Fruit fly (Drosophila melanogaster) whole organism, embryonic: ENCODE results near the gene CG14947.

Source experiments
- Atf-2 ChIP-seq: fragments of 200-800 bp; sonication (Bioruptor generic); optimal IDR thresholded peaks from 2 replicates; lab custom pipeline; 2016; ENCODE audit warnings: missing biosample characterization, missing genetic modification characterization
- Atf6 ChIP-seq: fragments of 200-800 bp; sonication (Bioruptor generic); IDR thresholded peaks from 2 replicates; pipeline ENCODE4 v1.3.6; 2022; ENCODE audit warnings: missing biosample characterization, missing genetic modification characterization
- BtbVII ChIP-seq: fragments of 200-800 bp; sonication (Bioruptor generic); optimal IDR thresholded peaks from 3 replicates; lab custom pipeline; 2017; ENCODE audit warnings: missing biosample characterization, mild to moderate bottlenecking, missing genetic modification characterization
- CG10321 ChIP-seq: fragments of 200-800 bp; sonication (Bioruptor generic); IDR thresholded peaks from 2 replicates; pipeline ENCODE4 v1.3.6; 2022; ENCODE audit warnings: missing biosample characterization, missing genetic modification characterization
- CG18764 ChIP-seq: fragments of 200-800 bp; sonication (Bioruptor generic); optimal IDR thresholded peaks from 3 replicates; lab custom pipeline; 2016; ENCODE audit warnings: missing biosample characterization, missing genetic modification characterization
- CG2199 ChIP-seq: fragments of 200-800 bp; sonication (Bioruptor generic); IDR thresholded peaks from 3 replicates; pipeline ENCODE4 v1.3.6; 2022; ENCODE audit warnings: missing biosample characterization, missing genetic modification characterization
- CG2889 ChIP-seq: fragments of 200-800 bp; sonication (Bioruptor generic); IDR thresholded peaks from 3 replicates; pipeline ENCODE4 v1.3.6; 2022; ENCODE audit warnings: missing biosample characterization, missing genetic modification characterization
- CG3726 ChIP-seq: fragments of 200-800 bp; sonication (Bioruptor generic); IDR thresholded peaks from 3 replicates; pipeline ENCODE4, ENCODE4 v1.3.6; 2022; ENCODE audit warnings: missing biosample characterization, missing genetic modification characterization
- CG4282 ChIP-seq: fragments of 200-800 bp; sonication (Bioruptor generic); optimal IDR thresholded peaks from 2 replicates; lab custom pipeline; 2016; ENCODE audit warnings: missing biosample characterization, missing genetic modification characterization
- CG4617 ChIP-seq: fragments of 200-800 bp; sonication (Bioruptor generic); optimal IDR thresholded peaks from 3 replicates; lab custom pipeline; 2016; ENCODE audit warnings: missing biosample characterization, missing genetic modification characterization, borderline replicate concordance
- CG4854 ChIP-seq: fragments of 200-800 bp; sonication (Bioruptor generic); optimal IDR thresholded peaks from 2 replicates; lab custom pipeline; 2016; ENCODE audit warnings: missing biosample characterization, missing genetic modification characterization, inconsistent platforms
- CG6175 ChIP-seq: fragments of 200-800 bp; sonication (Bioruptor generic); IDR thresholded peaks from 3 replicates; pipeline ENCODE4 v1.3.6; 2022; ENCODE audit warnings: missing biosample characterization, missing genetic modification characterization
- CG7839 ChIP-seq: fragments of 200-800 bp; sonication (Bioruptor generic); optimal IDR thresholded peaks from 3 replicates; lab custom pipeline; 2018; ENCODE audit warnings: missing biosample characterization, mild to moderate bottlenecking, missing genetic modification characterization, moderate library complexity
- CG8089 ChIP-seq: fragments of 200-800 bp; sonication (Bioruptor generic); optimal IDR thresholded peaks from 3 replicates; lab custom pipeline; 2016; ENCODE audit warnings: missing biosample characterization, missing genetic modification characterization
- CG9727 ChIP-seq: fragments of 200-800 bp; sonication (Bioruptor generic); optimal IDR thresholded peaks from 3 replicates; lab custom pipeline; 2017; ENCODE audit warnings: missing biosample characterization, mild to moderate bottlenecking, missing genetic modification characterization
- D19B ChIP-seq: fragments of 200-800 bp; sonication (Bioruptor generic); optimal IDR thresholded peaks from 2 replicates; lab custom pipeline; 2017; ENCODE audit warnings: missing biosample characterization, mild to moderate bottlenecking, missing genetic modification characterization
- Ets65A ChIP-seq: fragments of 200-800 bp; sonication (Bioruptor generic); peaks from one replicate; lab custom pipeline; 2016; ENCODE audit warnings: missing biosample characterization, missing genetic modification characterization
- Ets97D ChIP-seq: fragments of 200-800 bp; sonication (Bioruptor generic); optimal IDR thresholded peaks from 3 replicates; lab custom pipeline; 2016; ENCODE audit warnings: missing biosample characterization, missing genetic modification characterization
- Gug ChIP-seq: fragments of 200-800 bp; sonication (Bioruptor generic); IDR thresholded peaks from 4 replicates; pipeline ENCODE4 v1.3.6; 2022; ENCODE audit warnings: missing biosample characterization, missing genetic modification characterization
- HmgZ ChIP-seq: fragments of 200-800 bp; sonication (Bioruptor generic); optimal IDR thresholded peaks from 2 replicates; lab custom pipeline; 2018; ENCODE audit warnings: missing biosample characterization, mild to moderate bottlenecking, missing genetic modification characterization
- Hmr ChIP-seq: fragments of 200-800 bp; sonication (Bioruptor generic); optimal IDR thresholded peaks from 3 replicates; lab custom pipeline; 2017; ENCODE audit warnings: mild to moderate bottlenecking, missing biosample characterization, missing genetic modification reagents, missing genetic modification characterization
- Lim3 ChIP-seq: fragments of 200-800 bp; sonication (Bioruptor generic); IDR thresholded peaks from 2 replicates; pipeline ENCODE4 v1.3.6; 2022; ENCODE audit warnings: missing biosample characterization, missing genetic modification characterization
- Max ChIP-seq: fragments of 200-800 bp; sonication (Bioruptor generic); optimal IDR thresholded peaks from 2 replicates; lab custom pipeline; 2016; ENCODE audit warnings: missing biosample characterization, mild to moderate bottlenecking, missing genetic modification characterization
- Ptx1 ChIP-seq: fragments of 200-800 bp; sonication (Bioruptor generic); IDR thresholded peaks from 2 replicates; pipeline ENCODE4 v1.3.6; 2022; ENCODE audit warnings: missing biosample characterization, missing genetic modification characterization
- Sry-δ ChIP-seq: fragments of 200-800 bp; sonication (Bioruptor generic); optimal IDR thresholded peaks from 2 replicates; lab custom pipeline; 2016; ENCODE audit warnings: missing biosample characterization, missing genetic modification characterization
- Usf ChIP-seq: fragments of 200-800 bp; sonication (Bioruptor generic); optimal IDR thresholded peaks from 2 replicates; lab custom pipeline; 2017; ENCODE audit warnings: missing genotype, missing biosample characterization, missing genetic modification characterization
- aop ChIP-seq: fragments of 200-800 bp; sonication (Bioruptor generic); IDR thresholded peaks from 2 replicates; pipeline ENCODE4 v1.3.6; 2022; ENCODE audit warnings: missing biosample characterization, missing genetic modification characterization
- crp ChIP-seq, 2 experiments: fragments of 200-800 bp; sonication (Bioruptor generic); optimal IDR thresholded peaks; 2 replicates in 1 of 2; 3 replicates in 1 of 2; lab custom pipeline; 2017; ENCODE audit warnings: missing biosample characterization in 2 of 2, missing genetic modification characterization in 2 of 2, mild to moderate bottlenecking in 1 of 2, moderate library complexity in 1 of 2
- dm ChIP-seq: fragments of 200-800 bp; sonication (Bioruptor generic); optimal IDR thresholded peaks from 3 replicates; lab custom pipeline; 2016; ENCODE audit warnings: missing biosample characterization, missing genetic modification characterization
- dmrt11E ChIP-seq: fragments of 200-800 bp; sonication (Bioruptor generic); optimal IDR thresholded peaks from 3 replicates; lab custom pipeline; 2018; ENCODE audit warnings: missing biosample characterization, mild to moderate bottlenecking, missing genetic modification characterization, moderate library complexity
- gcm ChIP-seq: fragments of 200-800 bp; sonication (Bioruptor generic); optimal IDR thresholded peaks from 2 replicates; lab custom pipeline; 2019; ENCODE audit warnings: missing biosample characterization, mild to moderate bottlenecking, missing genetic modification characterization, moderate library complexity
- gt ChIP-seq: fragments of 200-800 bp; sonication (Bioruptor generic); IDR thresholded peaks from 2 replicates; pipeline ENCODE4 v1.3.6; 2022; ENCODE audit warnings: missing biosample characterization, missing genetic modification characterization
- ham ChIP-seq: fragments of 200-800 bp; sonication (Bioruptor generic); IDR thresholded peaks from 2 replicates; pipeline ENCODE4 v1.3.6; 2022; ENCODE audit warnings: missing biosample characterization, missing genetic modification characterization
- her ChIP-seq: fragments of 200-800 bp; sonication (Bioruptor generic); optimal IDR thresholded peaks from 2 replicates; lab custom pipeline; 2016; ENCODE audit warnings: missing biosample characterization, missing genetic modification characterization
- kay ChIP-seq: fragments of 200-800 bp; sonication (Bioruptor generic); optimal IDR thresholded peaks from 2 replicates; lab custom pipeline; 2016; ENCODE audit warnings: missing biosample characterization, missing genetic modification characterization
- ken ChIP-seq: fragments of 200-800 bp; sonication (Bioruptor generic); IDR thresholded peaks from 3 replicates; pipeline ENCODE4 v1.3.6; 2022; ENCODE audit warnings: missing biosample characterization, missing genetic modification characterization
- lbe ChIP-seq: fragments of 200-800 bp; sonication (Bioruptor generic); optimal IDR thresholded peaks from 2 replicates; lab custom pipeline; 2016; ENCODE audit warnings: missing biosample characterization, mild to moderate bottlenecking, missing genetic modification characterization
- lov ChIP-seq, 2 experiments: fragments of 200-800 bp in 1 of 2; fragments of >200 bp in 1 of 2; sonication (Bioruptor generic) in 1 of 2; IDR thresholded peaks in 1 of 2; optimal IDR thresholded peaks in 1 of 2; 2 replicates in 1 of 2; 3 replicates in 1 of 2; pipeline versions ENCODE4 v1.3.6 to Lab custom; 2017 to 2022; ENCODE audit warnings: missing biosample characterization in 1 of 2, missing genetic modification characterization in 1 of 2
- nmo ChIP-seq: fragments of 200-800 bp; sonication (Bioruptor generic); optimal IDR thresholded peaks from 2 replicates; lab custom pipeline; 2018; ENCODE audit warnings: missing biosample characterization, mild to moderate bottlenecking, missing genetic modification characterization, moderate library complexity
- phol ChIP-seq: fragments of 200-800 bp; sonication (Bioruptor generic); optimal IDR thresholded peaks from 3 replicates; lab custom pipeline; 2018; ENCODE audit warnings: missing biosample characterization, mild to moderate bottlenecking, missing genetic modification characterization, moderate library complexity
- pita ChIP-seq: fragments of 200-800 bp; sonication (Bioruptor generic); optimal IDR thresholded peaks from 2 replicates; lab custom pipeline; 2017; ENCODE audit warnings: missing biosample characterization, mild to moderate bottlenecking, missing genetic modification characterization
- pros ChIP-seq: fragments of 200-800 bp; sonication (Bioruptor generic); optimal IDR thresholded peaks from 3 replicates; lab custom pipeline; 2019; ENCODE audit warnings: missing biosample characterization, mild to moderate bottlenecking, missing genetic modification characterization, moderate library complexity
- sens-2 ChIP-seq: fragments of 200-800 bp; sonication (Bioruptor generic); IDR thresholded peaks from 2 replicates; pipeline ENCODE4 v1.3.6; 2022; ENCODE audit warnings: missing biosample characterization, missing genetic modification characterization
- seq ChIP-seq: fragments of 200-800 bp; sonication (Bioruptor generic); IDR thresholded peaks from 2 replicates; pipeline ENCODE4 v1.3.6; 2022; ENCODE audit warnings: missing biosample characterization, missing genetic modification characterization
- ssp ChIP-seq: fragments of 200-800 bp; sonication (Bioruptor generic); IDR thresholded peaks from 2 replicates; pipeline ENCODE4 v1.3.6; 2022; ENCODE audit warnings: missing biosample characterization, missing genetic modification characterization
- tup ChIP-seq: fragments of 200-800 bp; sonication (Bioruptor generic); optimal IDR thresholded peaks from 2 replicates; lab custom pipeline; 2016; ENCODE audit warnings: missing biosample characterization, mild to moderate bottlenecking, missing genetic modification characterization, moderate library complexity
- vfl ChIP-seq: fragments of 200-800 bp; sonication (Bioruptor generic); optimal IDR thresholded peaks from 2 replicates; lab custom pipeline; 2016; ENCODE audit warnings: missing biosample characterization, missing genetic modification characterization
- vnd ChIP-seq: fragments of 200-800 bp; sonication (Bioruptor generic); IDR thresholded peaks from 3 replicates; pipeline ENCODE4 v1.3.6; 2022; ENCODE audit warnings: missing biosample characterization, missing genetic modification characterization; ENCODE audit not compliant: partially characterized antibody
- wek ChIP-seq: fragments of 200-800 bp; sonication (Bioruptor generic); optimal IDR thresholded peaks from 3 replicates; lab custom pipeline; 2018; ENCODE audit warnings: missing biosample characterization, mild to moderate bottlenecking, missing genetic modification characterization, moderate library complexity

The CG14947 gene

dm6 chr2L:12044613-12045350 lies 31.1 kb upstream of the CG14947 start, which contains the start of gene CG6785 (continued):
- TF ChIP-seq wek (GFP tag; lab: Kevin White, UChicago) (peak; percentile 97), dmrt11E (tag; lab: Kevin White, UChicago) (peak; percentile 69), ken (GFP tag; lab: Robert Waterston, UW) (no peak), CG7839 (tag; lab: Kevin White, UChicago) (peak; percentile 64), CG18764 (GFP tag; lab: Kevin White, UChicago) (peak; percentile 87), CG4282 (peak; percentile 64), Max (peak; percentile 56), Usf (GFP tag; lab: Kevin White, UChicago) (no peak), aop (GFP tag; lab: Robert Waterston, UW) (no peak), vfl (peak; percentile 31), CG2199 (GFP tag; lab: Robert Waterston, UW) (no peak), Ptx1 (GFP tag; lab: Robert Waterston, UW) (no peak), phol (tag; lab: Kevin White, UChicago) (peak; percentile 62), pita (GFP tag; lab: Kevin White, UChicago) (no peak), Atf-2 (GFP tag; lab: Kevin White, UChicago) (peak; percentile 86), CG4617 (GFP tag; lab: Kevin White, UChicago) (peak; percentile 49), tup (GFP tag; lab: Kevin White, UChicago) (peak; percentile 66), Lim3 (GFP tag; lab: Robert Waterston, UW) (no peak), vnd (GFP tag; lab: Robert Waterston, UW) (no peak), gcm (GFP tag; lab: Kevin White, UChicago) (peak; percentile 91), D19B (GFP tag; lab: Kevin White, UChicago) (peak; percentile 22), sens-2 (GFP tag; lab: Robert Waterston, UW) (peak; percentile 29; the same call in 1 of the 2 replicates), Ets97D (peak; percentile 65), CG9727 (peak; percentile 78), gt (GFP tag; lab: Robert Waterston, UW) (no peak), her (GFP tag; lab: Kevin White, UChicago) (peak; percentile 91), kay (GFP tag; lab: Kevin White, UChicago) (peak; percentile 77), pros (no peak), lov (optimal IDR thresholded peaks at IDR 0.05; lab: Kevin White, UChicago) (no peak), lov (GFP tag; IDR thresholded peaks at IDR 0.05; lab: Robert Waterston, UW) (no peak), Ets65A (GFP tag; lab: Kevin White, UChicago) (no peak), dm (GFP tag; lab: Kevin White, UChicago) (peak; percentile 55), CG3726 (GFP tag; lab: Robert Waterston, UW) (no peak; the same call in 2 of the 3 replicates), BtbVII (GFP tag; lab: Kevin White, UChicago) (peak; percentile 88), nmo (GFP tag; lab: Kevin White, UChicago) (peak; percentile 24), CG8089 (GFP tag; lab: Kevin White, UChicago) (peak; percentile 88), CG6175 (GFP tag; lab: Robert Waterston, UW) (no peak), HmgZ (tag; lab: Kevin White, UChicago) (peak; percentile 81), ssp (GFP tag; lab: Robert Waterston, UW) (no peak), Atf6 (GFP tag; lab: Robert Waterston, UW) (peak; percentile 72), crp (GFP tag; optimal IDR thresholded peaks at IDR 0.05; lab: Kevin White, UChicago) (peak in 1 of 2 experiments; percentile 50), Gug (no peak), Sry-δ (peak; percentile 33), ham (GFP tag; lab: Robert Waterston, UW) (no peak), seq (GFP tag; lab: Robert Waterston, UW) (peak; percentile 77; the same call in 1 of the 2 replicates), CG4854 (GFP tag; lab: Kevin White, UChicago) (peak; percentile 83), Hmr (GFP tag; lab: Kevin White, UChicago) (peak; percentile 90), CG10321 (GFP tag; lab: Robert Waterston, UW) (peak; percentile 54), lbe (GFP tag; lab: Kevin White, UChicago) (peak; percentile 85), CG2889 (GFP tag; lab: Robert Waterston, UW) (no peak)
